Worm (Caenorhabditis elegans): ENCODE results near the gene Y1A5A.1.

Y1A5A.1 gene

DNA sequence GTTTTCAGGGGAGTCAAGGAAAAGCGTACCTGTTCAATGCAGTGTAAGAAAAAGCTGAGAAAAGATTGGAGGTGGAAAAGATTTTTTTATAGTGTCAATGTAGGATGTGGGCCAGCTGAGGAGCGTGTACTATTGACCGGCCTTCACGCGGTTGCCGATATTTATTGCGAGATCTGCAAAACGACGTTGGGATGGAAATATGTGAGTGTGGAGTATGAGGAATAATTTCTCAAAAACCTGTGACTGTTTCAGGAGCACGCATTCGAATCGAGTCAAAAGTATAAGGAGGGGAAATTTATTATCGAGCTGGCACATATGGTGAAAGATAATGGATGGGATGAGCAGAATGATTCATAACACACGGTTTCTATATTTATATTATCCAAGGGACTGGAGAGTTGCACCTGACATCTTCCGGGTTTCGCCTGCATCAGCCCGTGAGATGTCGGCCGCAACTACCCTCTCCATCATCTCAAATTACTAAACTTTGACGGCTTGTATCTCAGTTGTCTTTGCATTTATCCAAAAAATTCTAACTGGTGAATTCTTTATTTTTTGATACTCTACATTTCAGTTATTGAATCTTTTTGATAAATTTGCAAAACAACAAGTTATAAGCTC is 29.2 kb downstream of the Y1A5A.1 start:
- no peak for TF ChIP-seq tbx-7 (tag; optimal IDR thresholded peaks at IDR 0.05)
- TF ChIP-seq ceh-6 (GFP tag; optimal IDR thresholded peaks at IDR 0.05): no peak
- no peak for TF ChIP-seq ama-1 (optimal IDR thresholded peaks at IDR 0.05)
- no peak for TF ChIP-seq C38D4.7 (GFP tag; optimal IDR thresholded peaks at IDR 0.05)
- no peak for TF ChIP-seq hlh-6 (tag; optimal IDR thresholded peaks at IDR 0.05)
- no peak for TF ChIP-seq pha-4 (tag; optimal IDR thresholded peaks at IDR 0.05)
- no peak for TF ChIP-seq ceh-48 (tag; optimal IDR thresholded peaks at IDR 0.05)
- TF ChIP-seq gmeb-2 (tag; optimal IDR thresholded peaks at IDR 0.05): no peak
- TF ChIP-seq elt-4 (tag; optimal IDR thresholded peaks at IDR 0.05): no peak
- no peak for TF ChIP-seq nhr-11 (tag; optimal IDR thresholded peaks at IDR 0.05)
- no peak for TF ChIP-seq ceh-30 (tag; optimal IDR thresholded peaks at IDR 0.05)
- TF ChIP-seq mec-3 (tag; optimal IDR thresholded peaks at IDR 0.05; ENCODE audit: borderline replicate concordance): no peak
- no peak for TF ChIP-seq lin-11 (tag; optimal IDR thresholded peaks at IDR 0.05)
- TF ChIP-seq eyg-1 (tag; optimal IDR thresholded peaks at IDR 0.05): no peak

DNA sequence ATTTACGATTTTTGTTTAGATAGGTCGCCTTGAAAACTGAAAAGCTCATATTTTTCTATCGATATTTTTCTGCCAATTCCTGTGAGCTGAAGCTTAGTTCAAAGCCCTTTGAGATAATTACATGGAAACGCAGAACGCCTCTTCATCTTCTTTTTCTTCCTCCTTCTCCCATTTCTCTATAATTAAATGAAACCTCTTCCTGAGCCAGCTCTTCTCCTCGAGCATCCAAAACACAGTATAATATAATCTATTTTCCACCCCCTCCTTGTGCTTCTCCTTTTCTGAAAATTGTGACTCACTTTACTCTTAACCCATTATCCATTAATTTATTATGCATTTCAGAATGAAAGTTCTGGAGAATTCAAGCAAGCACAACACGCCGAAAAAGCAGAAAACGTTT is 30.2 kb downstream of the Y1A5A.1 start, which contains the start of gene F37A8.5:
Gene F37A8.5 (plus strand): TSS at position 332 of the 400 bp plus-strand sequence.
- TF ChIP-seq unc-42 (tag; optimal IDR thresholded peaks at IDR 0.05): peak; percentile 65
- TF ChIP-seq zip-5 (tag; optimal IDR thresholded peaks at IDR 0.05): no peak
- TF ChIP-seq ceh-18 (tag; optimal IDR thresholded peaks at IDR 0.05): no peak
- TF ChIP-seq pax-1 (tag; optimal IDR thresholded peaks at IDR 0.05): no peak

ce11 chrIII:3955674-3956073 is 30.8 kb downstream of the Y1A5A.1 start:
- no peak for TF ChIP-seq unc-55 (GFP tag; optimal IDR thresholded peaks at IDR 0.05)
- no peak for TF ChIP-seq pag-3 (tag; optimal IDR thresholded peaks at IDR 0.05; ENCODE audit: borderline replicate concordance)
- no peak for TF ChIP-seq ceh-45 (GFP tag; IDR thresholded peaks at IDR 0.05)
- TF ChIP-seq lin-11 (tag; optimal IDR thresholded peaks at IDR 0.05): no peak
- TF ChIP-seq ceh-14 (tag; optimal IDR thresholded peaks at IDR 0.05): no peak
- TF ChIP-seq elt-4 (tag; optimal IDR thresholded peaks at IDR 0.05): no peak
- no peak for TF ChIP-seq ttx-3 (tag; optimal IDR thresholded peaks at IDR 0.05)
- TF ChIP-seq syd-9 (tag; optimal IDR thresholded peaks at IDR 0.05): no peak
- no peak for TF ChIP-seq tbx-7 (tag; optimal IDR thresholded peaks at IDR 0.05)
- TF ChIP-seq K09A11.1 (tag; optimal IDR thresholded peaks at IDR 0.05; ENCODE audit: insufficient read depth): no peak
- no peak for TF ChIP-seq pha-2 (tag; optimal IDR thresholded peaks at IDR 0.05)
- TF ChIP-seq Y22D7AL.16 (tag; optimal IDR thresholded peaks at IDR 0.05): no peak
- no peak for TF ChIP-seq unc-3 (GFP tag; conservative IDR thresholded peaks at IDR 0.05)
- no peak for TF ChIP-seq unc-3 (tag; optimal IDR thresholded peaks at IDR 0.05)
- no peak for TF ChIP-seq F13H6.1 (tag; optimal IDR thresholded peaks at IDR 0.05)
- no peak for TF ChIP-seq nfya-1 (tag; optimal IDR thresholded peaks at IDR 0.05)

DNA sequence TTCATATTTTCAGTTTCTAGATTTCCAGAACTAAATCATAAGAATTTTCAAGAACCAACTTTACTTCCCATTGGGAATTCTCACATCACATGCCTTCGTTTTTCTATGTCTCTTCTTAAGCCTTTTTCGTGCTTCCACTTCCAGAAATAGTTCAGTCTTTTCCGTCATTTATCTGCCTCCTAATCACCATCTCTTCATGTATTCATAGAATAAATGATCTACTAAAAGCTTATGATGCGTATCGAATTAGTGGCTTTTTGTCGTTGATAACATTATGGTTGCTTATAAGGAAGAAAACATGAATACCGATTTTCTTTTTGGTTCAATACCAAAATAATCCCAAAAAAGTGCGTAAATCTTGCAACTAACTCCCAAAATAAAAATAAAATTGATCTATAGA is 31.6 kb downstream of the Y1A5A.1 start:
- TF ChIP-seq hlh-8 (tag; optimal IDR thresholded peaks at IDR 0.05) (no peak), Y22D7AL.16 (tag; optimal IDR thresholded peaks at IDR 0.05) (no peak), sox-2 (GFP tag; IDR thresholded peaks at IDR 0.05) (no peak), ceh-22 (tag; optimal IDR thresholded peaks at IDR 0.05) (no peak), pros-1 (tag; optimal IDR thresholded peaks at IDR 0.05) (no peak), ceh-14 (tag; optimal IDR thresholded peaks at IDR 0.05) (no peak), ref-2 (tag; optimal IDR thresholded peaks at IDR 0.05) (no peak), F13H6.1 (tag; optimal IDR thresholded peaks at IDR 0.05) (no peak), lim-6 (tag; optimal IDR thresholded peaks at IDR 0.05) (no peak), madf-2 (tag; optimal IDR thresholded peaks at IDR 0.05) (no peak), unc-3 (GFP tag; conservative IDR thresholded peaks at IDR 0.05) (no peak), unc-3 (tag; optimal IDR thresholded peaks at IDR 0.05) (no peak), odd-2 (tag; optimal IDR thresholded peaks at IDR 0.05) (no peak), unc-42 (tag; optimal IDR thresholded peaks at IDR 0.05) (no peak), ama-1 (optimal IDR thresholded peaks at IDR 0.05) (no peak), ahr-1 (tag; optimal IDR thresholded peaks at IDR 0.05) (no peak), unc-55 (GFP tag; optimal IDR thresholded peaks at IDR 0.05) (no peak)
